Worm (Caenorhabditis elegans) whole organism, L2 larva: ENCODE data around the gene hecd-1.

Experiments used
- C34F6.9 ChIP-seq: fragments of 150-350 bp; optimal IDR thresholded peaks from 2 replicates; lab custom pipeline; 2014; ENCODE audit warnings: missing biosample characterization, missing genetic modification characterization
- F13H6.1 ChIP-seq: sonication (generic microtip); optimal IDR thresholded peaks from 2 replicates; lab custom pipeline; 2016; ENCODE audit warnings: missing genetic modification characterization, missing compliant biosample characterization
- R02D3.7 ChIP-seq: fragments of 150-350 bp; optimal IDR thresholded peaks from 2 replicates; lab custom pipeline; 2014; ENCODE audit warnings: missing biosample characterization, missing genetic modification characterization
- Y55F3AM.14 ChIP-seq: fragments of 200-800 bp; sonication (Bioruptor generic); optimal IDR thresholded peaks from 2 replicates; lab custom pipeline; 2018; ENCODE audit warnings: mild to moderate bottlenecking, missing genetic modification characterization, missing compliant biosample characterization
- ZK546.5 ChIP-seq: sonication (generic microtip); optimal IDR thresholded peaks from 2 replicates; lab custom pipeline; 2017; ENCODE audit warnings: missing biosample characterization, missing genetic modification characterization
- aly-2 ChIP-seq: fragments of 150-350 bp; optimal IDR thresholded peaks from 2 replicates; lab custom pipeline; 2014; ENCODE audit warnings: missing biosample characterization, missing genetic modification characterization
- ama-1 ChIP-seq: fragments of 150-350 bp; optimal IDR thresholded peaks from 2 replicates; lab custom pipeline; 2018; ENCODE audit warnings: inconsistent platforms
- blmp-1 ChIP-seq: sonication (generic microtip); optimal IDR thresholded peaks from 2 replicates; lab custom pipeline; 2017; ENCODE audit warnings: missing genetic modification characterization, mild to moderate bottlenecking, missing compliant biosample characterization, antibody characterized with exemption, moderate library complexity; ENCODE audit not compliant: insufficient read depth
- ceh-82 ChIP-seq: fragments of 150-350 bp; optimal IDR thresholded peaks from 2 replicates; lab custom pipeline; 2014; ENCODE audit warnings: missing biosample characterization, missing genetic modification characterization
- crh-2 ChIP-seq: sonication (generic microtip); optimal IDR thresholded peaks from 2 replicates; lab custom pipeline; 2017; ENCODE audit warnings: missing biosample characterization, missing genetic modification characterization
- egl-27 ChIP-seq: sonication (generic microtip); optimal IDR thresholded peaks from 3 replicates; lab custom pipeline; 2017; ENCODE audit warnings: missing biosample characterization, missing genetic modification reagents, missing genetic modification characterization
- elt-3 ChIP-seq: sonication (generic microtip); optimal IDR thresholded peaks from 2 replicates; lab custom pipeline; 2017; ENCODE audit warnings: missing biosample characterization, missing genetic modification characterization
- fos-1 ChIP-seq: fragments of 150-350 bp; optimal IDR thresholded peaks from 2 replicates; lab custom pipeline; 2014; ENCODE audit warnings: missing biosample characterization, missing genetic modification characterization
- gmeb-1 ChIP-seq: fragments of 150-350 bp; optimal IDR thresholded peaks from 2 replicates; lab custom pipeline; 2014; ENCODE audit warnings: missing biosample characterization, missing genetic modification characterization
- lin-11 ChIP-seq: fragments of 150-350 bp; sonication (generic microtip); optimal IDR thresholded peaks from 2 replicates; lab custom pipeline; 2014; ENCODE audit warnings: missing biosample characterization, missing genetic modification characterization, inconsistent platforms, mixed read lengths
- lsy-2 ChIP-seq, 2 experiments: fragments of 150-350 bp in 1 of 2; sonication (generic microtip) in 1 of 2; optimal IDR thresholded peaks; 2 replicates each; lab custom pipeline; 2014 to 2017; ENCODE audit warnings: missing biosample characterization in 2 of 2, missing genetic modification characterization in 2 of 2
- mab-5 ChIP-seq: fragments of 150-350 bp; optimal IDR thresholded peaks from 2 replicates; lab custom pipeline; 2014; ENCODE audit warnings: missing biosample characterization, missing genetic modification characterization
- mdl-1 ChIP-seq, 2 experiments: fragments of 150-350 bp in 1 of 2; sonication (generic microtip) in 1 of 2; optimal IDR thresholded peaks; 2 replicates each; lab custom pipeline; 2017; ENCODE audit warnings: missing biosample characterization in 2 of 2, missing genetic modification characterization in 2 of 2
- nhr-10 ChIP-seq: sonication (generic microtip); optimal IDR thresholded peaks from 2 replicates; lab custom pipeline; 2017; ENCODE audit warnings: missing biosample characterization, missing genetic modification characterization
- nhr-11 ChIP-seq: fragments of 150-350 bp; optimal IDR thresholded peaks from 2 replicates; lab custom pipeline; 2014; ENCODE audit warnings: missing biosample characterization, missing genetic modification characterization
- nhr-12 ChIP-seq: fragments of 150-350 bp; optimal IDR thresholded peaks from 2 replicates; lab custom pipeline; 2014; ENCODE audit warnings: missing biosample characterization, missing genetic modification characterization
- nhr-129 ChIP-seq: fragments of 150-350 bp; optimal IDR thresholded peaks from 2 replicates; lab custom pipeline; 2014; ENCODE audit warnings: missing biosample characterization, missing genetic modification characterization
- nhr-21 ChIP-seq: fragments of 150-350 bp; optimal IDR thresholded peaks from 2 replicates; lab custom pipeline; 2014; ENCODE audit warnings: missing biosample characterization, missing genetic modification characterization
- nhr-237 ChIP-seq: fragments of 150-350 bp; optimal IDR thresholded peaks from 2 replicates; lab custom pipeline; 2014; ENCODE audit warnings: missing biosample characterization, missing genetic modification characterization
- nhr-25 ChIP-seq: fragments of 150-350 bp; sonication (generic microtip); optimal IDR thresholded peaks from 3 replicates; lab custom pipeline; 2014; ENCODE audit warnings: missing biosample characterization, missing genetic modification characterization
- nhr-77 ChIP-seq: fragments of 150-350 bp; optimal IDR thresholded peaks from 2 replicates; lab custom pipeline; 2014; ENCODE audit warnings: missing biosample characterization, missing genetic modification characterization
- peb-1 ChIP-seq: fragments of 150-350 bp; optimal IDR thresholded peaks from 2 replicates; lab custom pipeline; 2014; ENCODE audit warnings: missing biosample characterization, missing genetic modification characterization
- sem-4 ChIP-seq: fragments of 150-350 bp; optimal IDR thresholded peaks from 2 replicates; lab custom pipeline; 2014; ENCODE audit warnings: missing biosample characterization, missing genetic modification reagents, missing genetic modification characterization
- skn-1 ChIP-seq: sonication (generic microtip); optimal IDR thresholded peaks from 2 replicates; lab custom pipeline; 2017; ENCODE audit warnings: missing biosample characterization, missing genetic modification characterization
- sma-3 ChIP-seq: sonication (generic microtip); optimal IDR thresholded peaks from 2 replicates; lab custom pipeline; 2016; ENCODE audit warnings: missing genetic modification reagents, missing genetic modification characterization, missing compliant biosample characterization
- sma-9 ChIP-seq, 2 experiments: fragments of 150-350 bp in 1 of 2; sonication (generic microtip) in 1 of 2; optimal IDR thresholded peaks; 2 replicates each; lab custom pipeline; 2014 to 2016; ENCODE audit warnings: missing genetic modification characterization in 2 of 2, mild to moderate bottlenecking in 1 of 2, missing biosample characterization in 1 of 2, missing compliant biosample characterization in 1 of 2, missing genetic modification reagents in 1 of 2, moderate library complexity in 1 of 2
- snpc-4 ChIP-seq: fragments of 150-350 bp; optimal IDR thresholded peaks from 2 replicates; lab custom pipeline; 2014; ENCODE audit warnings: missing biosample characterization, missing genetic modification characterization
- unc-39 ChIP-seq: fragments of 150-350 bp; optimal IDR thresholded peaks from 2 replicates; lab custom pipeline; 2014; ENCODE audit warnings: missing biosample characterization, missing genetic modification characterization
- unc-55 ChIP-seq: fragments of 150-350 bp; sonication (generic microtip); optimal IDR thresholded peaks from 3 replicates; lab custom pipeline; 2014; ENCODE audit warnings: missing biosample characterization, missing genetic modification reagents, missing genetic modification characterization
- unc-62 ChIP-seq: fragments of 150-350 bp; optimal IDR thresholded peaks from 2 replicates; lab custom pipeline; 2014; ENCODE audit warnings: missing biosample characterization, missing genetic modification reagents, missing genetic modification characterization
- ztf-1 ChIP-seq: fragments of 200-800 bp; sonication (Bioruptor generic); conservative IDR thresholded peaks from 2 replicates; pipeline ENCODE4 v1.3.6; 2022; ENCODE audit warnings: missing genetic modification characterization, missing compliant biosample characterization
- ztf-11 ChIP-seq: sonication (generic microtip); optimal IDR thresholded peaks from 2 replicates; lab custom pipeline; 2017; ENCODE audit warnings: missing biosample characterization, missing genetic modification characterization
- ztf-4 ChIP-seq: fragments of 150-350 bp; optimal IDR thresholded peaks from 2 replicates; lab custom pipeline; 2014; ENCODE audit warnings: missing biosample characterization, missing genetic modification characterization

Gene hecd-1

DNA sequence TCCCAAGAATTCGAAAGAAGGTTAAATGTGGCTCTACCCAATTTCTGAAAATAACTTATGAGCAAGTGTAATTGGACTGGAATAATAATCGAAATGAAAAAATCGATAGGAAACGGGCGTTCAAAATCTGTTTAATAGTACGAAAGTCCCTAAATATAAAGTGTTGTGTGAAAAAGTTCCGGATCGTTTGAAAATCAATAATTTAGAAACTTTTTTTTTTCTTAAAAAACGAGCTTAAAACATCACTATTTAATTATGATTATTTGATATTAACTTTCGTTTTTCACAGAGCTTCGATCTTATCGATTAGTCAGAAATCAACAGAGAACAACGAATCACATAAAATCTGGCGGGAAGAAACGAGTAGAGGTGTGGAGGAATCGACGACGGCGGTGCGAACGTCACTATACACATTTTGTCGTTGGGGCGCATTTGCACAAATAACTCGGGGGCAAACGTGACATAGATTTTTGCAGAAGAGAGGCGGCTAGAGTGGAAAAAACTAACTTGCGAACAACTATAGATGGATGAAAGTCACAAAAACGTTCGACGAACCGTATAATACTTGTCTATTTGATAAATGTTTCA is at the start of gene hecd-1:
TSS of gene hecd-1 (minus strand) at position 51 of the 588 bp plus-strand sequence.
- TF ChIP-seq crh-2 (peak; percentile 30), skn-1 (tag; lab: Kevin White, UChicago) (no peak), nhr-129 (tag; lab: Kevin White, UChicago) (peak; percentile 56)

- TF ChIP-seq gmeb-1, result no peak
- TF ChIP-seq snpc-4 (tag; lab: Kevin White, UChicago), result no peak
- TF ChIP-seq sem-4, result no peak
- no peak for TF ChIP-seq ceh-82
- TF ChIP-seq ama-1 (lab: Kevin White, UChicago), result no peak
- TF ChIP-seq nhr-11 (tag; lab: Kevin White, UChicago), result no peak
- no peak for TF ChIP-seq nhr-10 (tag; lab: Kevin White, UChicago)
- no peak for TF ChIP-seq R02D3.7 (tag; lab: Kevin White, UChicago)
- no peak for TF ChIP-seq nhr-25 (tag; lab: Kevin White, UChicago)
Measured at ce11 chrIV:7191745-7192144, 47.2 kb upstream of the hecd-1 start, which contains the start of gene R13A1.5. Gene R13A1.5, minus strand, starts transcription at chrIV:7191845.

DNA sequence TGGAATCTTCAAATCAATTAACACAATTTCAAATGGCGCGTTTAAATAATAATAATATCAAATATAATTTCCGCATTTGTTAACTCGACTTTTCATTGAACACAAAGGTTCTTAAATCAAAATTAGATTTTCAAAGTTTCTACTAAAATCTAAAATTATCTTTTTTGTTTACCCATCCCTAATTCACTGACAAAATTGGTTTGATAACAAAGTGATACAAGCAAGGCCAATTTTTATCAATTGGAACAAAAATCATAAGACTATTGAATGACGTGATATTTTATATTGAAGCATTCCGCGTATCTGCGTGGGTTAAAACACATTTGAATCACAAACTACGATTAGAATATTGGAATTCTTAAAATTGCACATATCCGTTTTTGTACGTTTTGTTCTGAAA is 45.9 kb upstream of the hecd-1 start:
- TF ChIP-seq fos-1 (tag; lab: Kevin White, UChicago), result peak; percentile 78
- peak; percentile 51 for TF ChIP-seq gmeb-1
- TF ChIP-seq crh-2, result peak; percentile 47
- TF ChIP-seq unc-55 (GFP tag; lab: Kevin White, UChicago), result no peak
- TF ChIP-seq sma-9 (GFP tag; optimal IDR thresholded peaks at IDR 0.05; lab: Kevin White, UChicago), result peak; percentile 83
- TF ChIP-seq sma-9 (tag; optimal IDR thresholded peaks at IDR 0.05; lab: Kevin White, UChicago), result no peak
- no peak for TF ChIP-seq elt-3 (tag; lab: Kevin White, UChicago)
- peak; percentile 38 for TF ChIP-seq sma-3 (GFP tag; lab: Kevin White, UChicago)
- TF ChIP-seq nhr-21 (tag; lab: Kevin White, UChicago), result peak; percentile 0

DNA sequence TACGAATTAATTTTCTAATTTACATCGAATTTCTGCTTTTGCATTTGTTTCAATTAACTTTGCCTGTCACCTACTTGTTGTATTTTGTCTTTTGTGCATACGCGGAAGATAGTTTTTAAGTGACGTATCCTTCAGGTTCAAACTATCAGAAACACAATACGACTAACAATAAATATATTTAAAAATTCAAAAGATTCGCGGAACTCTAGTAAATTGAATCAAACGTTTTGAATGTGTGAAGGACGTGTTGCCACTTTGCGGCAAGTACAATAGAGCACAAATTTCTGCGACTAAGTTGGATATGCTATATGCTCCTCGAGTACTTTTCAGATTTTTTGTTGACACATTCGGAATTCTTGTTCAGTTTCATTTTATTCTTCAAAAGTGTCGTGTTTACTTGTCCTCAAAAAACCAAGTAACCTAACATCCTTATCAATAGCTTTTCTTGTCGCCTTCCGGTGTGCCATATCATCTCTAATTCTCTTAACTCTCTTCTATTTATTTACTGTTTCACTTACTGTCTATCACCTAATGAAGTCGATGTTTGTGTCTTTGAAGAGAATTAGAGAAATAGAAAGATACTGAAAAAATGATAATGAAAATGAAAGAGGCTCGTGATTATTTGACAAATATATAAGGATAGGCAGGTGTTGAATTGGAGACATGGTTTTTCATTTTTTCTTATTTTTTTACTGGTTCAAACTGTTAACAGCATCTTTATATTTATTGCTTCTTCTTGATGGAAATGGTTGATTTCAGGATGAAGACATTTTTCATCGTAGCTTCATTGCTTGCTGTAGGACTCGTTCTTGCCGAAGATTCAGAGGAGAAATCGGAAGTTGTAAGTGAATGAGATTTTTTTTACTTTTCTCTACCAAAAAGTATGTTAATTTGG is 44.3 kb upstream of the hecd-1 start, which contains the start of gene srlf-7:
TSS of gene srlf-7 (plus strand) at position 760 of the 895 bp plus-strand sequence.
- TF ChIP-seq ztf-11 (tag; lab: Kevin White, UChicago) (no peak), unc-55 (GFP tag; lab: Kevin White, UChicago) (no peak), fos-1 (tag; lab: Kevin White, UChicago) (peak; percentile 98), gmeb-1 (peak; percentile 75), crh-2 (peak; percentile 76), ztf-1 (GFP tag; lab: Robert Waterston, UW) (no peak), nhr-237 (tag; lab: Kevin White, UChicago) (no peak), sma-9 (GFP tag; optimal IDR thresholded peaks at IDR 0.05; lab: Kevin White, UChicago) (peak; percentile 82), sma-9 (tag; optimal IDR thresholded peaks at IDR 0.05; lab: Kevin White, UChicago) (no peak), lsy-2 (tag; optimal IDR thresholded peaks at IDR 0.05; lab: Kevin White, UChicago) (no peak), peb-1 (tag; lab: Kevin White, UChicago) (no peak), nhr-77 (tag; lab: Kevin White, UChicago) (no peak), ZK546.5 (tag; lab: Kevin White, UChicago) (no peak), nhr-12 (tag; lab: Kevin White, UChicago) (no peak), aly-2 (tag; lab: Kevin White, UChicago) (no peak), Y55F3AM.14 (GFP tag; lab: Kevin White, UChicago) (no peak), R02D3.7 (tag; lab: Kevin White, UChicago) (no peak), elt-3 (tag; lab: Kevin White, UChicago) (no peak), mdl-1 (tag; optimal IDR thresholded peaks at IDR 0.05; lab: Kevin White, UChicago) (peak in 1 of 2 experiments; percentile 11), nhr-21 (tag; lab: Kevin White, UChicago) (peak; percentile 41), egl-27 (tag; lab: Kevin White, UChicago) (peak; percentile 77), mab-5 (tag; lab: Kevin White, UChicago) (no peak), lin-11 (tag; lab: Kevin White, UChicago) (no peak), ztf-4 (no peak), blmp-1 (peak; percentile 77), F13H6.1 (tag; lab: Kevin White, UChicago) (peak; percentile 43), nhr-10 (tag; lab: Kevin White, UChicago) (no peak), sma-3 (GFP tag; lab: Kevin White, UChicago) (peak; percentile 78), unc-62 (no peak), C34F6.9 (tag; lab: Kevin White, UChicago) (peak; percentile 21), nhr-25 (tag; lab: Kevin White, UChicago) (peak; percentile 70), nhr-129 (tag; lab: Kevin White, UChicago) (peak; percentile 27), unc-39 (no peak), ceh-82 (no peak)
